Fruit fly (Drosophila melanogaster): ENCODE measurements around the gene CG14990.
A peak's percentile ranks its signal among the peaks of the same experiment; 100 is the strongest.

The CG14990 gene

dm6 chr3L:4070221-4070995, 22.6 kb upstream of the CG14990 start (continued):
- TF ChIP-seq CG6765 (GFP tag; optimal IDR thresholded peaks at IDR 0.05) (peak; percentile 52), Hand (GFP tag; optimal IDR thresholded peaks at IDR 0.05) (peak; percentile 58), Meics (GFP tag; optimal IDR thresholded peaks at IDR 0.05) (peak; percentile 85), Mad (GFP tag; optimal IDR thresholded peaks at IDR 0.05) (peak; percentile 81), ssp (GFP tag; IDR thresholded peaks at IDR 0.05) (peak; percentile 81), CG7839 (tag; optimal IDR thresholded peaks at IDR 0.05) (peak; percentile 87), chm (GFP tag; IDR thresholded peaks at IDR 0.05) (no peak), CG11560 (tag; IDR thresholded peaks at IDR 0.05) (peak; percentile 82), Nf-YC (tag; optimal IDR thresholded peaks at IDR 0.05) (no peak), grn (GFP tag; optimal IDR thresholded peaks at IDR 0.05) (no peak), Aef1 (GFP tag; IDR thresholded peaks at IDR 0.05) (peak; percentile 95), ato (GFP tag; IDR thresholded peaks at IDR 0.05; ENCODE audit: partially characterized antibody) (no peak), CG30403 (GFP tag; optimal IDR thresholded peaks at IDR 0.05) (peak; percentile 89), CG15601 (tag; optimal IDR thresholded peaks at IDR 0.05) (peak; percentile 64), dpn (GFP tag; optimal IDR thresholded peaks at IDR 0.05) (peak; percentile 83 to 89), CG1647 (GFP tag; optimal IDR thresholded peaks at IDR 0.05) (peak; percentile 72), ftz-f1 (GFP tag; optimal IDR thresholded peaks at IDR 0.05) (no peak), Gsc (GFP tag; IDR thresholded peaks at IDR 0.05) (peak; percentile 75), CG3847 (GFP tag; IDR thresholded peaks at IDR 0.05) (peak; percentile 92), kah (GFP tag; optimal IDR thresholded peaks at IDR 0.05) (peak; percentile 63), CG10321 (GFP tag; IDR thresholded peaks at IDR 0.05) (peak; percentile 77), maf-S (GFP tag; optimal IDR thresholded peaks at IDR 0.05) (peak; percentile 86), lov (optimal IDR thresholded peaks at IDR 0.05) (no peak), lov (GFP tag; IDR thresholded peaks at IDR 0.05) (peak; percentile 82; the same call in 2 of the 3 replicates), CG12104 (GFP tag; optimal IDR thresholded peaks at IDR 0.05) (peak; percentile 46), CG13287 (GFP tag; IDR thresholded peaks at IDR 0.05; ENCODE audit: partially characterized antibody) (no peak), nerfin-1 (tag; optimal IDR thresholded peaks at IDR 0.05) (peak; percentile 55), trh (GFP tag; optimal IDR thresholded peaks at IDR 0.05) (peak; percentile 65), CG3726 (GFP tag; IDR thresholded peaks at IDR 0.05) (peak; percentile 89), Ssrp (tag; optimal IDR thresholded peaks at IDR 0.05) (peak; percentile 83), bowl (GFP tag; IDR thresholded peaks at IDR 0.05) (peak; percentile 81), CG16779 (GFP tag; IDR thresholded peaks at IDR 0.05) (peak; percentile 71), CG16863 (GFP tag; optimal IDR thresholded peaks at IDR 0.05) (peak; percentile 88), CG9932 (GFP tag; IDR thresholded peaks at IDR 0.05) (peak; percentile 93), CG43689 (GFP tag; IDR thresholded peaks at IDR 0.05) (peak; percentile 86), toy (GFP tag; IDR thresholded peaks at IDR 0.05) (peak; percentile 82), Hmx (GFP tag; optimal IDR thresholded peaks at IDR 0.05) (peak; percentile 27), unc-4 (GFP tag; IDR thresholded peaks at IDR 0.05; ENCODE audit: partially characterized antibody) (no peak), HLH54F (GFP tag; optimal IDR thresholded peaks at IDR 0.05) (peak; percentile 87), CG13775 (GFP tag; optimal IDR thresholded peaks at IDR 0.05) (peak; percentile 70), CG4282 (GFP tag; optimal IDR thresholded peaks at IDR 0.05) (peak; percentile 84), CG17912 (GFP tag; optimal IDR thresholded peaks at IDR 0.05) (peak; percentile 30), CG2889 (GFP tag; IDR thresholded peaks at IDR 0.05) (peak; percentile 88), Elba2 (GFP tag; optimal IDR thresholded peaks at IDR 0.05) (no peak), CG12391 (tag; optimal IDR thresholded peaks at IDR 0.05) (peak; percentile 77), tgo (GFP tag; IDR thresholded peaks at IDR 0.05) (peak; percentile 94), Opbp (GFP tag; IDR thresholded peaks at IDR 0.05; ENCODE audit: partially characterized antibody) (no peak), Spps (tag; optimal IDR thresholded peaks at IDR 0.05) (peak; percentile 45), dmrt11E (tag; optimal IDR thresholded peaks at IDR 0.05) (peak; percentile 39), bsh (GFP tag; optimal IDR thresholded peaks at IDR 0.05) (peak; percentile 88 to 91)

Data from whole organism, embryonic.